ENCODE assay signal across 5 fruit fly cellular contexts in the genomic region with DNA sequence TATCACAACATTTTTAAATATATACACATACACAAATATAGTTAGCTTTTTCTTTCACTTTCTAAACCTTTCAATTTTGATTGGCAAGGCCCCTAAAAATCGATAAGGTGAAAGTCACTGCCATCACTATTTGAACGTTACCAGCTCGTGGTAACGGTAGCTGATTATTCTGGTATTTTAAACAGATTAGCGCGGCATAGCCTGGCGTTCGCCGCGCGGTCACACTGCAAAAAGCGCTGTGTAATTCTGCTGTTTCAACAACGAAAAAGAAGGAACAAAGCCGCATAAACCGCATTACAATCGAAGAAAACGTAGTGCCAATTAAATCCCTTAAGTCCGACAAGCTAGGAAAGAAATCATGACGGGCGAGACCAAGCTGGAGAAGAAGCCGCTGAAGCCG.
TF ChIP-seq lines count a peak whose summit lies in the region.

Rpn1 (plus strand) TSS at position 219 of the 400 bp plus-strand sequence.

- TF ChIP-seq CTCF in whole organism, embryonic (GFP tag; optimal IDR thresholded peaks at IDR 0.05; lab: Kevin White, UChicago), result no peak

TF ChIP-seq in whole organism, adult, 20 proteins besides CTCF, POLR2A, EP300 and RAD21 (continues in another document):
- TF ChIP-seq CG11617 (GFP tag; optimal IDR thresholded peaks at IDR 0.05; lab: Kevin White, UChicago) (no peak), cnc (optimal IDR thresholded peaks at IDR 0.05; lab: Kevin White, UChicago) (peak in 1 of 2 experiments; percentile 70), toe (GFP tag; optimal IDR thresholded peaks at IDR 0.05; lab: Kevin White, UChicago) (no peak), cic (GFP tag; optimal IDR thresholded peaks at IDR 0.05; lab: Kevin White, UChicago) (no peak), CG7101 (tag; optimal IDR thresholded peaks at IDR 0.05; lab: Kevin White, UChicago) (no peak), pad (GFP tag; optimal IDR thresholded peaks at IDR 0.05; lab: Kevin White, UChicago) (no peak), tj (GFP tag; optimal IDR thresholded peaks at IDR 0.05; lab: Kevin White, UChicago) (no peak), CG1620 (GFP tag; optimal IDR thresholded peaks at IDR 0.05; lab: Kevin White, UChicago) (peak; percentile 63), Crg-1 (GFP tag; optimal IDR thresholded peaks at IDR 0.05; lab: Kevin White, UChicago) (no peak), bab1 (GFP tag; optimal IDR thresholded peaks at IDR 0.05; lab: Kevin White, UChicago) (peak; percentile 55), kay (GFP tag; lab: Kevin White, UChicago; ENCODE audit: borderline replicate concordance) (no peak), Hr96 (GFP tag; optimal IDR thresholded peaks at IDR 0.05; lab: Kevin White, UChicago) (no peak), CG5204 (GFP tag; optimal IDR thresholded peaks at IDR 0.05; lab: Kevin White, UChicago) (no peak), CG33017 (tag; optimal IDR thresholded peaks at IDR 0.05; lab: Kevin White, UChicago) (no peak), Clk (GFP tag; optimal IDR thresholded peaks at IDR 0.05; lab: Kevin White, UChicago) (no peak), CG14711 (tag; optimal IDR thresholded peaks at IDR 0.05; lab: Kevin White, UChicago) (peak; percentile 12), ovo (GFP tag; optimal IDR thresholded peaks at IDR 0.05; lab: Kevin White, UChicago) (peak; percentile 33), Mnt (GFP tag; optimal IDR thresholded peaks at IDR 0.05; lab: Kevin White, UChicago) (peak; percentile 64)

TF ChIP-seq in whole organism, embryonic, 481 proteins besides CTCF, POLR2A, EP300 and RAD21 (continues in another document):
- TF ChIP-seq CG33213 (GFP tag; optimal IDR thresholded peaks at IDR 0.05; lab: Kevin White, UChicago) (peak; percentile 37), dmrt99B (tag; optimal IDR thresholded peaks at IDR 0.05; lab: Kevin White, UChicago) (no peak), pros (GFP tag; optimal IDR thresholded peaks at IDR 0.05; lab: Kevin White, UChicago) (no peak), CG11723 (GFP tag; optimal IDR thresholded peaks at IDR 0.05; lab: Kevin White, UChicago) (no peak), tio (GFP tag; optimal IDR thresholded peaks at IDR 0.05; lab: Kevin White, UChicago) (no peak), CG33557 (GFP tag; optimal IDR thresholded peaks at IDR 0.05; lab: Kevin White, UChicago) (no peak), ERR (GFP tag; optimal IDR thresholded peaks at IDR 0.05; lab: Kevin White, UChicago) (no peak), peb (GFP tag; IDR thresholded peaks at IDR 0.05; lab: Robert Waterston, UW) (no peak), h (optimal IDR thresholded peaks at IDR 0.05; lab: Kevin White, UChicago) (no peak), CG1792 (GFP tag; optimal IDR thresholded peaks at IDR 0.05; lab: Kevin White, UChicago) (no peak), D19B (GFP tag; optimal IDR thresholded peaks at IDR 0.05; lab: Kevin White, UChicago) (no peak), zfh1 (GFP tag; IDR thresholded peaks at IDR 0.05; lab: Robert Waterston, UW) (no peak), Doc2 (GFP tag; IDR thresholded peaks at IDR 0.05; lab: Robert Waterston, UW) (no peak), CG17912 (GFP tag; optimal IDR thresholded peaks at IDR 0.05; lab: Kevin White, UChicago) (no peak), CG4360 (GFP tag; IDR thresholded peaks at IDR 0.05; lab: Robert Waterston, UW) (no peak), ap (GFP tag; IDR thresholded peaks at IDR 0.05; lab: Robert Waterston, UW) (no peak), klu (GFP tag; IDR thresholded peaks at IDR 0.05; lab: Robert Waterston, UW) (no peak), Elba2 (GFP tag; optimal IDR thresholded peaks at IDR 0.05; lab: Kevin White, UChicago) (no peak), az2 (GFP tag; optimal IDR thresholded peaks at IDR 0.05; lab: Kevin White, UChicago) (no peak)

TF ChIP-seq in whole organism, prepupa, 60 proteins besides CTCF, POLR2A, EP300 and RAD21:
- TF ChIP-seq CG32006 (GFP tag; optimal IDR thresholded peaks at IDR 0.05; lab: Kevin White, UChicago) (no peak), Eip78C (GFP tag; lab: Kevin White, UChicago) (peak; percentile 26), cyc (GFP tag; optimal IDR thresholded peaks at IDR 0.05; lab: Kevin White, UChicago) (no peak), Sox14 (GFP tag; optimal IDR thresholded peaks at IDR 0.05; lab: Kevin White, UChicago) (no peak), CG8119 (GFP tag; IDR thresholded peaks at IDR 0.05; lab: Robert Waterston, UW) (no peak), Smox (GFP tag; optimal IDR thresholded peaks at IDR 0.05; lab: Kevin White, UChicago) (no peak), CG3032 (tag; optimal IDR thresholded peaks at IDR 0.05; lab: Kevin White, UChicago) (no peak), CG6854 (GFP tag; optimal IDR thresholded peaks at IDR 0.05; lab: Kevin White, UChicago) (peak; percentile 10), vri (GFP tag; optimal IDR thresholded peaks at IDR 0.05; lab: Kevin White, UChicago) (no peak), net (GFP tag; optimal IDR thresholded peaks at IDR 0.05; lab: Kevin White, UChicago) (no peak), Eip93F (GFP tag; optimal IDR thresholded peaks at IDR 0.05; lab: Kevin White, UChicago) (no peak), ss (GFP tag; optimal IDR thresholded peaks at IDR 0.05; lab: Kevin White, UChicago) (no peak), CG11762 (GFP tag; optimal IDR thresholded peaks at IDR 0.05; lab: Kevin White, UChicago; ENCODE audit: insufficient read depth) (no peak), CG34406 (GFP tag; optimal IDR thresholded peaks at IDR 0.05; lab: Kevin White, UChicago) (no peak), lz (GFP tag; optimal IDR thresholded peaks at IDR 0.05; lab: Kevin White, UChicago) (peak; percentile 6)

TF ChIP-seq in whole organism, pupa, 21 proteins besides CTCF, POLR2A, EP300 and RAD21:
- TF ChIP-seq CG8159 (tag; optimal IDR thresholded peaks at IDR 0.05; lab: Kevin White, UChicago) (no peak), EcR (GFP tag; optimal IDR thresholded peaks at IDR 0.05; lab: Kevin White, UChicago) (peak; percentile 5), CG4496 (GFP tag; IDR thresholded peaks at IDR 0.05; lab: Robert Waterston, UW) (peak; percentile 44; the same call in 1 of the 3 replicates)

TF ChIP-seq in whole organism, wandering third instar larva, 38 proteins besides CTCF, POLR2A, EP300 and RAD21:
- TF ChIP-seq Rel (GFP tag; optimal IDR thresholded peaks at IDR 0.05; lab: Kevin White, UChicago) (no peak), Rel (tag; optimal IDR thresholded peaks at IDR 0.05; lab: Kevin White, UChicago) (peak; percentile 29), Hr83 (GFP tag; optimal IDR thresholded peaks at IDR 0.05; lab: Kevin White, UChicago; ENCODE audit: poor library complexity, severe bottlenecking) (peak; percentile 23), h (GFP tag; optimal IDR thresholded peaks at IDR 0.05; lab: Kevin White, UChicago) (no peak)
